Worm (Caenorhabditis elegans) whole organism, L4 larva: ENCODE results near the gene W06H8.6.

Source experiments
- R02D3.7 ChIP-seq: fragments of 150-350 bp; sonication (generic microtip); optimal IDR thresholded peaks from 3 replicates; lab custom pipeline; 2014; ENCODE audit warnings: missing biosample characterization, missing genetic modification characterization
- aha-1 ChIP-seq: fragments of 150-350 bp; peaks from one replicate; lab custom pipeline; 2014; ENCODE audit warnings: missing biosample characterization, missing genetic modification characterization
- fkh-10 ChIP-seq: fragments of 150-350 bp; optimal IDR thresholded peaks from 2 replicates; lab custom pipeline; 2014; ENCODE audit warnings: missing biosample characterization, missing genetic modification reagents, missing genetic modification characterization
- mdl-1 ChIP-seq, 2 experiments: fragments of 150-350 bp in 1 of 2; sonication (generic microtip) in 1 of 2; optimal IDR thresholded peaks; 2 replicates each; lab custom pipeline; 2014 to 2017; ENCODE audit warnings: missing biosample characterization in 2 of 2, missing genetic modification characterization in 2 of 2
- php-3 ChIP-seq: fragments of 200-800 bp; sonication (Bioruptor generic); IDR thresholded peaks from 2 replicates; pipeline ENCODE4 v1.3.6; 2022; ENCODE audit warnings: missing genetic modification reagents, missing genetic modification characterization, missing compliant biosample characterization
- spr-3 ChIP-seq: fragments of 200-800 bp; sonication (Bioruptor generic); optimal IDR thresholded peaks from 2 replicates; lab custom pipeline; 2018; ENCODE audit warnings: mild to moderate bottlenecking, missing genetic modification characterization, missing compliant biosample characterization
- unc-39 ChIP-seq: sonication (generic microtip); optimal IDR thresholded peaks from 2 replicates; lab custom pipeline; 2017; ENCODE audit warnings: missing biosample characterization, missing genetic modification characterization
- zip-2 ChIP-seq: fragments of 150-350 bp; optimal IDR thresholded peaks from 2 replicates; lab custom pipeline; 2014; ENCODE audit warnings: missing biosample characterization, missing genetic modification characterization
- ztf-11 ChIP-seq: fragments of 150-350 bp; optimal IDR thresholded peaks from 2 replicates; lab custom pipeline; 2014; ENCODE audit warnings: missing biosample characterization, missing genetic modification characterization

DNA sequence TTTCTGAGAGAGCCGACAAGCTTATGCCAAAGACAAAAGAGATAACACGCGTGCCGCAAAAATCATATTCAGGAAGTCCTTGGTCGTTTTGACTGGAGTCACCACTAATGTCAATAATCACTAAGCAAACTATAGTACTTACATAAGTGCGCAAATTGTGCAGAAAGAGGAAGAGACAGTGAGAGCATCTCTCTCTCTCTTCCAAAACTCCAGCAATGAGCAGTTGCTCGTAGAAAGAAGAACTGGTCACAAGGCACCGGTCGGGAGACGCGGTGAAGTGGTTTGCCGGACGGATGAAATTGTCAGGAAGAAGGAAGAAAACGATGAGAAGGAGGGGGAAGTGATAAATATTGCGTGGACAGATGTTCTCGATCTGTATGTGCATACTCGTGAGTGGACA is 43.3 kb upstream of the W06H8.6 start:
- TF ChIP-seq fkh-10 (no peak), zip-2 (tag; lab: Kevin White, UChicago) (no peak), spr-3 (no peak), aha-1 (no peak), unc-39 (no peak), mdl-1 (tag; optimal IDR thresholded peaks at IDR 0.05; lab: Kevin White, UChicago) (no peak), R02D3.7 (tag; lab: Kevin White, UChicago) (no peak), php-3 (GFP tag; lab: Robert Waterston, UW) (no peak), ztf-11 (tag; lab: Kevin White, UChicago) (no peak)
